Worm (Caenorhabditis elegans): ENCODE results near the gene R102.2.

DNA sequence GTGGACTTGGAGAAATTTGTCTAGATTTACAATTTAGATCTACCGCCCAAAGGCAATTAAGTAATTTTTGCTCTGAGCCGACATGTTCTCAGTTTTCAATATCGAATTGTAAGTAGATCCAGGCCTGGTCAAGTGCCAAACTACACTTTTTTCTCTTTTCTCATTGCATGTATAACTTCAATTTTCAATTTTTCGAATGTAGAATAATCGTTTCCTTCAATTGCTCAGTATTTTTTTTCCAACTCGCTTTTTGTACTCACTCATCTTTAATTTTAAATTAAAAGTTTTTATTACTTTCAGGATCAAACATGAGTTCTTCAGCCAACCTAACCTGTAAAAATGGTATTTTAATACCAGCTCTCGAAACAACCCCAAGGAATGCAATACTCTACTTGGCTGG lies 28.9 kb downstream of the R102.2 start, which contains the start of gene ncx-3:
- TF ChIP-seq C08G9.2 (tag; optimal IDR thresholded peaks at IDR 0.05), result no peak
- TF ChIP-seq sox-4 (tag; optimal IDR thresholded peaks at IDR 0.05), result no peak
- no peak for TF ChIP-seq dve-1 (tag; optimal IDR thresholded peaks at IDR 0.05)
- no peak for TF ChIP-seq ama-1 (optimal IDR thresholded peaks at IDR 0.05)
- TF ChIP-seq pha-4 (tag; optimal IDR thresholded peaks at IDR 0.05), result no peak
- TF ChIP-seq tbx-2 (tag; optimal IDR thresholded peaks at IDR 0.05), result no peak
- no peak for TF ChIP-seq hlh-6 (tag; optimal IDR thresholded peaks at IDR 0.05)
- no peak for TF ChIP-seq nfya-1 (tag; optimal IDR thresholded peaks at IDR 0.05)
- TF ChIP-seq hlh-30 (tag; optimal IDR thresholded peaks at IDR 0.05; ENCODE audit: insufficient read depth), result no peak
- no peak for TF ChIP-seq unc-42 (tag; optimal IDR thresholded peaks at IDR 0.05)
- TF ChIP-seq ets-4 (tag; optimal IDR thresholded peaks at IDR 0.05), result no peak
- no peak for TF ChIP-seq hlh-15 (tag; optimal IDR thresholded peaks at IDR 0.05)
